Worm (Caenorhabditis elegans) whole organism, L4/young adult: ENCODE data around the gene F11C1.7.

Experiments
- W03F9.2 ChIP-seq: fragments of 150-350 bp; optimal IDR thresholded peaks from 2 replicates; lab custom pipeline; 2014; ENCODE audit warnings: missing biosample characterization, missing genetic modification characterization
- dao-5 ChIP-seq: sonication (generic microtip); optimal IDR thresholded peaks from 2 replicates; lab custom pipeline; 2016; ENCODE audit warnings: missing genotype, missing genetic modification characterization, moderate library complexity, missing compliant biosample characterization
- him-1 ChIP-seq: sonication (generic microtip); optimal IDR thresholded peaks from 2 replicates; lab custom pipeline; 2016; ENCODE audit warnings: missing genotype, missing genetic modification reagents, missing genetic modification characterization, missing compliant biosample characterization

DNA sequence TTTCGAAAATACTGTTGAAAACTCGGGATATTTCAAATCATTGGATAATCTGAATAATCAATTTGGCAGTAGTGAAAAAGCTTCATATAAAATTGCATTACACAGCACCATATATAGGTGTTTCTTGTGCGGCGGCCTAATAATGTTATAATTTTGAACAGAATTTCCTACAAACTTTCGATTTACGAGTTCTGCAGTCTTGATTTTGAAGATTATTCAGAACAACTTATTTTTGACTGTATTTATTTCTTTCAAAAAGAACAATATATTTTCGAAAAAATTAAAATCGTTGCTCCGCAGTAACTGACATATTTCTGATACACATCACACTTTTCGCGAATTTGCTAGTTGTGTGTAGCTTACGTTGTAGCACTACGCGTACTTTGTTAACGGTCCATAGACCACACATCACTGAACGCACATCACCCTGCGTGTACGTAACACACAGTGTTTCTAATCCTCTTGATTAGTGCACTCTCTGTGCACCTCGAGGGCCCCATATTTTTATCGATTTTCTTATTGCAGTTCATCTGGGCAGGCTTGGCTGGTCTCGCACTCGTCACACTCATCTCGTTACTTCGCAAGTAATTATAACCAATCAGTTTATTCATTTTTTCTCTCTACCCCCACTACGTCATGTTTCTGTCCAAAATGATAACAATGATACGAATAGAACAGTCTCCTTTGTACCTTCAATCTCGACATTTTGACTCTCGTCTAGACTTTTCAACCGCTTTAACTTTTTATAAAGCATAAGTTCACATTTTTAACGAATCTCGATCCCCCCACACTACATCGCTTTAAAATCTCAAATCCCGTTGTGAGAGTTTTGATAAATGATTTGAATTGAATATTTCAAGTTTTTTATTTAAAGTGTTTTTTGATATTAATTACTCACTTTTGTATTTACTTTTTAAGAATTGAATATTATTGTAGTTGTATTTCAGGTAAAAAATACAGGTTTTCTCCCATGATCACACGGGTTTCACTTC is 1.7 kb downstream of the F11C1.7 start, which contains the start of the genes F11C1.1 and vwa-8:
- no peak for TF ChIP-seq dao-5
- no peak for TF ChIP-seq W03F9.2 (tag; lab: Kevin White, UChicago)
- TF ChIP-seq him-1 (tag; lab: Kevin White, UChicago): no peak
